Worm (Caenorhabditis elegans) whole organism, late embryonic: ENCODE measurements around the gene Y41C4A.21.

Experiments
- C08G9.2 ChIP-seq: sonication (generic microtip); optimal IDR thresholded peaks from 2 replicates; lab custom pipeline; 2016; ENCODE audit warnings: mild to moderate bottlenecking, missing genetic modification characterization, moderate library complexity, missing compliant biosample characterization
- F13H6.1 ChIP-seq: sonication (generic microtip); optimal IDR thresholded peaks from 2 replicates; lab custom pipeline; 2016; ENCODE audit warnings: missing genetic modification characterization, missing compliant biosample characterization
- K02D7.2 ChIP-seq: sonication (generic microtip); optimal IDR thresholded peaks from 2 replicates; lab custom pipeline; 2017; ENCODE audit warnings: mild to moderate bottlenecking, missing genetic modification characterization, missing compliant biosample characterization
- T23F11.4 ChIP-seq: fragments of 200-800 bp; sonication (Bioruptor generic); optimal IDR thresholded peaks from 2 replicates; lab custom pipeline; 2018; ENCODE audit warnings: mild to moderate bottlenecking, missing genetic modification characterization, missing compliant biosample characterization
- Y22D7AL.16 ChIP-seq: sonication (generic microtip); optimal IDR thresholded peaks from 2 replicates; lab custom pipeline; 2016; ENCODE audit warnings: missing genetic modification characterization, missing compliant biosample characterization
- ama-1 ChIP-seq: fragments of 150-350 bp; optimal IDR thresholded peaks from 2 replicates; lab custom pipeline; 2014
- ceh-18 ChIP-seq: sonication (generic microtip); optimal IDR thresholded peaks from 2 replicates; lab custom pipeline; 2016; ENCODE audit warnings: missing genetic modification characterization, missing compliant biosample characterization
- ceh-19 ChIP-seq: fragments of 200-800 bp; sonication (Bioruptor generic); optimal IDR thresholded peaks from 2 replicates; lab custom pipeline; 2018; ENCODE audit warnings: mild to moderate bottlenecking, missing genetic modification characterization, missing compliant biosample characterization
- ceh-22 ChIP-seq: sonication (generic microtip); optimal IDR thresholded peaks from 2 replicates; lab custom pipeline; 2017; ENCODE audit warnings: missing biosample characterization, missing genetic modification characterization
- ceh-24 ChIP-seq: sonication (generic microtip); optimal IDR thresholded peaks from 2 replicates; lab custom pipeline; 2016; ENCODE audit warnings: mild to moderate bottlenecking, missing genetic modification characterization, missing compliant biosample characterization
- ceh-31 ChIP-seq: sonication (generic microtip); optimal IDR thresholded peaks from 2 replicates; lab custom pipeline; 2016; ENCODE audit warnings: missing genetic modification characterization, missing compliant biosample characterization
- ceh-45 ChIP-seq: fragments of 200-800 bp; sonication (Bioruptor generic); IDR thresholded peaks from 2 replicates; pipeline ENCODE4 v1.3.6; 2022; ENCODE audit warnings: missing genetic modification reagents, missing genetic modification characterization, missing compliant biosample characterization
- ceh-48 ChIP-seq: sonication (generic microtip); optimal IDR thresholded peaks from 2 replicates; lab custom pipeline; 2016; ENCODE audit warnings: missing genetic modification characterization, inconsistent platforms, missing compliant biosample characterization
- ceh-9 ChIP-seq: sonication (generic microtip); optimal IDR thresholded peaks from 2 replicates; lab custom pipeline; 2016; ENCODE audit warnings: mild to moderate bottlenecking, missing genetic modification characterization, inconsistent platforms, missing compliant biosample characterization
- dve-1 ChIP-seq: sonication (generic microtip); optimal IDR thresholded peaks from 2 replicates; lab custom pipeline; 2017; ENCODE audit warnings: antibody characterized with exemption, mild to moderate bottlenecking, missing genetic modification characterization, missing compliant biosample characterization
- elt-4 ChIP-seq: sonication (generic microtip); optimal IDR thresholded peaks from 2 replicates; lab custom pipeline; 2016; ENCODE audit warnings: missing genetic modification characterization, missing compliant biosample characterization
- fax-1 ChIP-seq: sonication (generic microtip); optimal IDR thresholded peaks from 2 replicates; lab custom pipeline; 2016; ENCODE audit warnings: missing genotype, missing genetic modification characterization, missing compliant biosample characterization
- fkh-6 ChIP-seq: sonication (generic microtip); optimal IDR thresholded peaks from 2 replicates; lab custom pipeline; 2016; ENCODE audit warnings: missing genetic modification characterization, missing compliant biosample characterization
- gmeb-2 ChIP-seq: sonication (generic microtip); optimal IDR thresholded peaks from 2 replicates; lab custom pipeline; 2016; ENCODE audit warnings: missing genetic modification characterization, inconsistent platforms, missing compliant biosample characterization
- hlh-13 ChIP-seq: fragments of 200-800 bp; sonication (Bioruptor generic); optimal IDR thresholded peaks from 2 replicates; lab custom pipeline; 2018; ENCODE audit warnings: mild to moderate bottlenecking, missing genetic modification characterization, missing compliant biosample characterization
- hlh-15 ChIP-seq: sonication (generic microtip); optimal IDR thresholded peaks from 2 replicates; lab custom pipeline; 2016; ENCODE audit warnings: missing genetic modification characterization, missing compliant biosample characterization
- hlh-30 ChIP-seq: sonication (generic microtip); optimal IDR thresholded peaks from 2 replicates; lab custom pipeline; 2017; ENCODE audit warnings: antibody characterized with exemption, missing genetic modification characterization, missing compliant biosample characterization; ENCODE audit not compliant: insufficient read depth
- hlh-8 ChIP-seq: sonication (generic microtip); optimal IDR thresholded peaks from 2 replicates; lab custom pipeline; 2016; ENCODE audit warnings: missing genotype, missing genetic modification characterization, missing compliant biosample characterization
- mec-3 ChIP-seq: sonication (generic microtip); optimal IDR thresholded peaks from 2 replicates; lab custom pipeline; 2016; ENCODE audit warnings: borderline replicate concordance, missing genetic modification characterization, missing compliant biosample characterization
- odd-2 ChIP-seq: sonication (generic microtip); optimal IDR thresholded peaks from 2 replicates; lab custom pipeline; 2017; ENCODE audit warnings: antibody characterized with exemption, mild to moderate bottlenecking, missing genetic modification characterization, missing compliant biosample characterization
- pag-3 ChIP-seq: sonication (generic microtip); optimal IDR thresholded peaks from 2 replicates; lab custom pipeline; 2016; ENCODE audit warnings: missing compliant biosample characterization, missing genetic modification characterization, borderline replicate concordance
- pat-9 ChIP-seq: fragments of 200-800 bp; sonication (Bioruptor generic); optimal IDR thresholded peaks from 2 replicates; lab custom pipeline; 2018; ENCODE audit warnings: mild to moderate bottlenecking, missing genetic modification characterization, moderate library complexity, missing compliant biosample characterization
- pha-2 ChIP-seq: sonication (generic microtip); optimal IDR thresholded peaks from 2 replicates; lab custom pipeline; 2017; ENCODE audit warnings: mild to moderate bottlenecking, missing genetic modification characterization, missing compliant biosample characterization
- pros-1 ChIP-seq: fragments of 150-350 bp; optimal IDR thresholded peaks from 2 replicates; lab custom pipeline; 2014; ENCODE audit warnings: missing biosample characterization, missing genetic modification reagents, missing genetic modification characterization
- sdc-2 ChIP-seq: sonication (generic microtip); optimal IDR thresholded peaks from 2 replicates; lab custom pipeline; 2016; ENCODE audit warnings: missing genotype, missing genetic modification characterization, missing compliant biosample characterization
- sox-2 ChIP-seq: fragments of 200-800 bp; sonication (Bioruptor generic); IDR thresholded peaks from 2 replicates; pipeline ENCODE4 v1.3.6; 2022; ENCODE audit warnings: missing genetic modification reagents, missing genetic modification characterization, missing compliant biosample characterization
- syd-9 ChIP-seq: sonication (generic microtip); optimal IDR thresholded peaks from 2 replicates; lab custom pipeline; 2016; ENCODE audit warnings: mild to moderate bottlenecking, missing genetic modification characterization, moderate library complexity, missing compliant biosample characterization
- tbx-2 ChIP-seq: sonication (generic microtip); optimal IDR thresholded peaks from 2 replicates; lab custom pipeline; 2016; ENCODE audit warnings: missing genetic modification characterization, missing compliant biosample characterization
- tbx-7 ChIP-seq: sonication (generic microtip); optimal IDR thresholded peaks from 2 replicates; lab custom pipeline; 2016; ENCODE audit warnings: missing genotype, missing genetic modification characterization, missing compliant biosample characterization
- ttx-3 ChIP-seq: sonication (generic microtip); optimal IDR thresholded peaks from 2 replicates; lab custom pipeline; 2016; ENCODE audit warnings: missing genetic modification reagents, missing genetic modification characterization, missing compliant biosample characterization
- unc-86 ChIP-seq: sonication (generic microtip); optimal IDR thresholded peaks from 2 replicates; lab custom pipeline; 2016; ENCODE audit warnings: missing genetic modification characterization, missing compliant biosample characterization
- zip-5 ChIP-seq: sonication (generic microtip); optimal IDR thresholded peaks from 2 replicates; lab custom pipeline; 2016; ENCODE audit warnings: missing genetic modification characterization, missing compliant biosample characterization

The Y41C4A.21 gene

ce11 chrIII:11692380-11692779 lies 39.8 kb upstream of the Y41C4A.21 start:
- TF ChIP-seq mec-3 (tag; lab: Kevin White, UChicago) = no peak
- TF ChIP-seq syd-9 = no peak
- no peak for TF ChIP-seq sdc-2 (tag; lab: Kevin White, UChicago)
- no peak for TF ChIP-seq elt-4 (tag; lab: Kevin White, UChicago)

ce11 chrIII:11694506-11694947 lies 37.6 kb upstream of the Y41C4A.21 start:
- TF ChIP-seq zip-5 (tag; lab: Kevin White, UChicago) (no peak), pha-2 (tag; lab: Kevin White, UChicago) (no peak), elt-4 (tag; lab: Kevin White, UChicago) (no peak), dve-1 (tag; lab: Kevin White, UChicago) (no peak)

ce11 chrIII:11694975-11695374 lies 37.2 kb upstream of the Y41C4A.21 start, which contains the start of gene Y41C4A.22:
Gene Y41C4A.22 (plus strand): TSS chrIII:11695275.
- TF ChIP-seq fax-1 (tag; lab: Kevin White, UChicago) (no peak), ceh-22 (tag; lab: Kevin White, UChicago) (no peak), K02D7.2 (tag; lab: Kevin White, UChicago) (no peak)

ce11 chrIII:11696273-11696672 lies 35.9 kb upstream of the Y41C4A.21 start, which contains the start of gene Y41C4A.6:
Gene Y41C4A.6 (plus strand): TSS chrIII:11696573.
- no peak for TF ChIP-seq hlh-8 (tag; lab: Kevin White, UChicago)
- no peak for TF ChIP-seq T23F11.4
- TF ChIP-seq ceh-31 = no peak
- TF ChIP-seq ceh-9 = no peak
- TF ChIP-seq fkh-6 (tag; lab: Kevin White, UChicago) = no peak
- no peak for TF ChIP-seq hlh-13 (GFP tag; lab: Kevin White, UChicago)
- TF ChIP-seq ceh-24 = no peak
- TF ChIP-seq ama-1 (lab: Kevin White, UChicago) = no peak
- no peak for TF ChIP-seq sox-2 (GFP tag; lab: Robert Waterston, UW)
- TF ChIP-seq pag-3 = no peak
- TF ChIP-seq tbx-7 (tag; lab: Kevin White, UChicago) = no peak
- no peak for TF ChIP-seq hlh-30 (tag; lab: Kevin White, UChicago)
- TF ChIP-seq ceh-19 (GFP tag; lab: Kevin White, UChicago) = no peak
- TF ChIP-seq C08G9.2 (tag; lab: Kevin White, UChicago) = no peak
- TF ChIP-seq K02D7.2 (tag; lab: Kevin White, UChicago) = no peak
- TF ChIP-seq hlh-15 = no peak
- TF ChIP-seq gmeb-2 (tag; lab: Kevin White, UChicago) = no peak

- no peak for TF ChIP-seq ttx-3 (tag; lab: Kevin White, UChicago)
- TF ChIP-seq ceh-45 = no peak
- no peak for TF ChIP-seq hlh-13 (GFP tag; lab: Kevin White, UChicago)
- no peak for TF ChIP-seq Y22D7AL.16 (tag; lab: Kevin White, UChicago)
- TF ChIP-seq ceh-31 = no peak
- TF ChIP-seq odd-2 (tag; lab: Kevin White, UChicago) = no peak
- TF ChIP-seq pat-9 (tag; lab: Kevin White, UChicago) = no peak
- TF ChIP-seq ceh-48 (tag; lab: Kevin White, UChicago) = no peak
- TF ChIP-seq pros-1 = no peak
- no peak for TF ChIP-seq ceh-18 (tag; lab: Kevin White, UChicago)
- TF ChIP-seq unc-86 (tag; lab: Kevin White, UChicago) = no peak
- no peak for TF ChIP-seq tbx-2 (tag; lab: Kevin White, UChicago)
- TF ChIP-seq F13H6.1 (tag; lab: Kevin White, UChicago) = no peak
- TF ChIP-seq zip-5 (tag; lab: Kevin White, UChicago) = no peak
- no peak for TF ChIP-seq tbx-7 (tag; lab: Kevin White, UChicago)
Measured at ce11 chrIII:11698569-11698968, 33.6 kb upstream of the Y41C4A.21 start, which contains the start of gene Y41C4A.7. Gene Y41C4A.7 (plus strand): TSS chrIII:11698869.
